Worm (Caenorhabditis elegans) whole organism, L1 larva: ENCODE measurements around the gene ttbk-8.2.

Experiments
- C04F5.9 ChIP-seq: sonication (generic microtip); optimal IDR thresholded peaks from 2 replicates; lab custom pipeline; 2016; ENCODE audit warnings: missing genetic modification characterization, missing compliant biosample characterization
- C16A3.4 ChIP-seq: fragments of 150-350 bp; optimal IDR thresholded peaks from 2 replicates; lab custom pipeline; 2014; ENCODE audit warnings: missing biosample characterization, missing genetic modification characterization
- F16B12.6 ChIP-seq: fragments of 150-350 bp; optimal IDR thresholded peaks from 2 replicates; lab custom pipeline; 2014; ENCODE audit warnings: missing biosample characterization, missing genetic modification characterization
- Y116A8C.19 ChIP-seq: sonication (generic microtip); optimal IDR thresholded peaks from 2 replicates; lab custom pipeline; 2016; ENCODE audit warnings: missing compliant biosample characterization, missing genetic modification characterization, borderline replicate concordance
- aly-2 ChIP-seq: fragments of 150-350 bp; optimal IDR thresholded peaks from 2 replicates; lab custom pipeline; 2014; ENCODE audit warnings: missing biosample characterization, missing genetic modification characterization
- ama-1 ChIP-seq: fragments of 150-350 bp; optimal IDR thresholded peaks from 2 replicates; lab custom pipeline; 2014
- blmp-1 ChIP-seq: fragments of 150-350 bp; optimal IDR thresholded peaks from 2 replicates; lab custom pipeline; 2014; ENCODE audit warnings: missing biosample characterization, missing genetic modification characterization
- ceh-8 ChIP-seq: fragments of 200-800 bp; sonication (Bioruptor generic); optimal IDR thresholded peaks from 2 replicates; lab custom pipeline; 2018; ENCODE audit warnings: mild to moderate bottlenecking, missing genetic modification characterization, moderate library complexity, missing compliant biosample characterization
- ceh-82 ChIP-seq, 3 experiments: fragments of 150-350 bp in 1 of 3; sonication (generic microtip) in 2 of 3; optimal IDR thresholded peaks; 2 replicates each; lab custom pipeline; 2014 to 2017; ENCODE audit warnings: missing biosample characterization in 3 of 3, missing genetic modification characterization in 3 of 3
- dsc-1 ChIP-seq: sonication (generic microtip); optimal IDR thresholded peaks from 2 replicates; lab custom pipeline; 2016; ENCODE audit warnings: mild to moderate bottlenecking, missing genetic modification characterization, missing compliant biosample characterization
- efl-1 ChIP-seq, 4 experiments: fragments of 150-350 bp; optimal IDR thresholded peaks in 3 of 4; peaks in 1 of 4; 1 replicate in 1 of 4; 2 replicates in 3 of 4; lab custom pipeline; 2014; ENCODE audit warnings: missing biosample characterization in 2 of 4, missing genetic modification characterization in 2 of 4, missing genetic modification reagents in 2 of 4
- elt-3 ChIP-seq, 6 experiments: fragments of 150-350 bp in 1 of 6; sonication (generic microtip); optimal IDR thresholded peaks; 2 replicates each; lab custom pipeline; 2017 to 2018; ENCODE audit warnings: missing biosample characterization in 6 of 6, missing genetic modification characterization in 6 of 6, inconsistent platforms in 1 of 6
- ets-5 ChIP-seq: fragments of 200-800 bp; sonication (Bioruptor generic); IDR thresholded peaks from 2 replicates; pipeline ENCODE4 v1.3.6; 2022; ENCODE audit warnings: missing genetic modification characterization, missing compliant biosample characterization
- fkh-4 ChIP-seq: sonication (generic microtip); optimal IDR thresholded peaks from 2 replicates; lab custom pipeline; 2016; ENCODE audit warnings: missing compliant biosample characterization, missing genetic modification characterization, borderline replicate concordance
- grh-1 ChIP-seq: fragments of 200-800 bp; sonication (Bioruptor generic); IDR thresholded peaks from 2 replicates; pipeline ENCODE4 v1.3.6; 2022; ENCODE audit warnings: missing genetic modification reagents, missing genetic modification characterization, missing compliant biosample characterization
- hlh-17 ChIP-seq: fragments of 200-800 bp; sonication (Bioruptor generic); optimal IDR thresholded peaks from 2 replicates; lab custom pipeline; 2018; ENCODE audit warnings: missing genetic modification characterization, mild to moderate bottlenecking, missing compliant biosample characterization, moderate library complexity, borderline replicate concordance
- irx-1 ChIP-seq: sonication (generic microtip); optimal IDR thresholded peaks from 2 replicates; lab custom pipeline; 2016; ENCODE audit warnings: missing genetic modification characterization, missing compliant biosample characterization
- lin-13 ChIP-seq: fragments of 150-350 bp; optimal IDR thresholded peaks from 2 replicates; lab custom pipeline; 2014; ENCODE audit warnings: missing biosample characterization, missing genetic modification reagents, missing genetic modification characterization
- lin-14 ChIP-seq: fragments of 200-800 bp; sonication (Bioruptor generic); optimal IDR thresholded peaks from 2 replicates; lab custom pipeline; 2018; ENCODE audit warnings: mild to moderate bottlenecking, missing genetic modification characterization, moderate library complexity, missing compliant biosample characterization
- lin-35 ChIP-seq, 2 experiments: fragments of 150-350 bp; optimal IDR thresholded peaks; 2 replicates each; lab custom pipeline; 2014; ENCODE audit warnings: missing biosample characterization in 2 of 2, missing genetic modification characterization in 2 of 2, missing genetic modification reagents in 2 of 2
- lir-3 ChIP-seq: sonication (generic microtip); optimal IDR thresholded peaks from 2 replicates; lab custom pipeline; 2016; ENCODE audit warnings: mild to moderate bottlenecking, missing genetic modification characterization, moderate library complexity, missing compliant biosample characterization; ENCODE audit not compliant: poor library complexity
- mab-9 ChIP-seq: fragments of 200-800 bp; sonication (Bioruptor generic); IDR thresholded peaks from 2 replicates; pipeline ENCODE4 v1.3.6; 2022; ENCODE audit warnings: missing genetic modification reagents, missing genetic modification characterization, missing compliant biosample characterization
- mef-2 ChIP-seq: fragments of 150-350 bp; optimal IDR thresholded peaks from 2 replicates; lab custom pipeline; 2014; ENCODE audit warnings: missing biosample characterization, missing genetic modification characterization
- nhr-11 ChIP-seq: fragments of 150-350 bp; optimal IDR thresholded peaks from 2 replicates; lab custom pipeline; 2014; ENCODE audit warnings: missing biosample characterization, missing genetic modification characterization
- nhr-12 ChIP-seq: sonication (generic microtip); optimal IDR thresholded peaks from 2 replicates; lab custom pipeline; 2017; ENCODE audit warnings: missing biosample characterization, missing genetic modification characterization
- nhr-20 ChIP-seq: sonication (generic microtip); optimal IDR thresholded peaks from 2 replicates; lab custom pipeline; 2016; ENCODE audit warnings: mild to moderate bottlenecking, missing genetic modification characterization, missing compliant biosample characterization
- nhr-28 ChIP-seq: fragments of 150-350 bp; optimal IDR thresholded peaks from 2 replicates; lab custom pipeline; 2014; ENCODE audit warnings: missing biosample characterization, missing genetic modification characterization
- nhr-47 ChIP-seq: sonication (generic microtip); optimal IDR thresholded peaks from 2 replicates; lab custom pipeline; 2016; ENCODE audit warnings: mild to moderate bottlenecking, missing genetic modification characterization, moderate library complexity, missing compliant biosample characterization
- nhr-71 ChIP-seq: sonication (generic microtip); optimal IDR thresholded peaks from 2 replicates; lab custom pipeline; 2016; ENCODE audit warnings: mild to moderate bottlenecking, missing genetic modification characterization, moderate library complexity, missing compliant biosample characterization
- nhr-77 ChIP-seq: fragments of 150-350 bp; optimal IDR thresholded peaks from 2 replicates; lab custom pipeline; 2014; ENCODE audit warnings: missing biosample characterization, missing genetic modification characterization
- nhr-85 ChIP-seq: sonication (generic microtip); peaks from one replicate; lab custom pipeline; 2016; ENCODE audit warnings: missing genetic modification characterization, inconsistent platforms, missing compliant biosample characterization
- pax-3 ChIP-seq: fragments of 200-800 bp; sonication (Bioruptor generic); optimal IDR thresholded peaks from 2 replicates; lab custom pipeline; 2018; ENCODE audit warnings: mild to moderate bottlenecking, missing genetic modification characterization, moderate library complexity, missing compliant biosample characterization
- pqm-1 ChIP-seq: sonication (generic microtip); optimal IDR thresholded peaks from 3 replicates; lab custom pipeline; 2017; ENCODE audit warnings: missing biosample characterization, missing genetic modification characterization
- snu-23 ChIP-seq: sonication (generic microtip); optimal IDR thresholded peaks from 2 replicates; lab custom pipeline; 2016; ENCODE audit warnings: missing genetic modification characterization, missing compliant biosample characterization
- sup-37 ChIP-seq: fragments of 200-800 bp; sonication (Bioruptor generic); optimal IDR thresholded peaks from 2 replicates; lab custom pipeline; 2018; ENCODE audit warnings: mild to moderate bottlenecking, missing genetic modification characterization, missing compliant biosample characterization
- swsn-7 ChIP-seq: sonication (generic microtip); optimal IDR thresholded peaks from 2 replicates; lab custom pipeline; 2016; ENCODE audit warnings: missing genetic modification characterization, missing compliant biosample characterization
- unc-130 ChIP-seq: fragments of 150-350 bp; optimal IDR thresholded peaks from 2 replicates; lab custom pipeline; 2017; ENCODE audit warnings: missing biosample characterization, missing genetic modification characterization, inconsistent platforms
- unc-30 ChIP-seq: sonication (generic microtip); optimal IDR thresholded peaks from 2 replicates; lab custom pipeline; 2017; ENCODE audit warnings: missing biosample characterization, missing genetic modification characterization
- vab-15 ChIP-seq: sonication (generic microtip); optimal IDR thresholded peaks from 2 replicates; lab custom pipeline; 2017; ENCODE audit warnings: missing genotype, mild to moderate bottlenecking, missing genetic modification characterization, missing compliant biosample characterization
- xbp-1 ChIP-seq: sonication (generic microtip); optimal IDR thresholded peaks from 2 replicates; lab custom pipeline; 2016; ENCODE audit warnings: missing genetic modification characterization, missing compliant biosample characterization

ttbk-8.2 gene

DNA sequence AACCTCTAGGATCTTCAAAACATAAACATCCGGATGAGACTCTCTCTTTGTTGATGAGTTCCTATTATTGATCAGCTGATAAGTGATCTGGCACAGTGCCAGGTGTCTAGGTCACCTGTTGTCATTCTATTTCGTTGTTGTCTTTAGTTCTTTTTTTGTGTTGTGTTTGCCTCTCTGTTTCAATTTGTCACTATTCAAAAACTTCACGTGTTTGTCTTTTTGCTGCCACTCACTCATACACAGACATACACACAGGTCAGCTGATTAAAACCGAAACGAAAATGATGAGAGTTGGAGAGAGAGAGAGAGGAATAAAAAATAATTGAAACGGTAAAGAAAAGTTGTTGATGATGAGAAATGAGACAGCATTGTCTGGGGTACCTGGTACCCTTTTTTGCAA lies 40.6 kb upstream of the ttbk-8.2 start (continued):
- TF ChIP-seq sup-37 (peak; percentile 40), lin-35 (GFP tag; optimal IDR thresholded peaks at IDR 0.05; lab: Kevin White, UChicago) (peak; percentile 5 to 89), swsn-7 (tag; lab: Kevin White, UChicago) (peak; percentile 39), lin-13 (GFP tag; lab: Kevin White, UChicago) (peak; percentile 82), nhr-77 (tag; lab: Kevin White, UChicago) (peak; percentile 42), nhr-12 (tag; lab: Kevin White, UChicago) (no peak), nhr-71 (peak; percentile 96), nhr-20 (peak; percentile 97), ama-1 (lab: Kevin White, UChicago) (peak; percentile 44), irx-1 (peak; percentile 89), C16A3.4 (tag; lab: Kevin White, UChicago) (peak; percentile 72), mef-2 (no peak), efl-1 (optimal IDR thresholded peaks at IDR 0.05; lab: Kevin White, UChicago) (peak; percentile 40 to 41), efl-1 (GFP tag; optimal IDR thresholded peaks at IDR 0.05 in 1 of 2; lab: Kevin White, UChicago) (peak; percentile 20 to 94), snu-23 (GFP tag; lab: Kevin White, UChicago) (peak; percentile 88), dsc-1 (tag; lab: Kevin White, UChicago) (no peak), lir-3 (tag; lab: Kevin White, UChicago) (peak; percentile 44), ets-5 (GFP tag; lab: Robert Waterston, UW) (no peak), blmp-1 (tag; lab: Kevin White, UChicago) (peak; percentile 91), aly-2 (no peak), pqm-1 (tag; lab: Kevin White, UChicago) (no peak), ceh-82 (tag; optimal IDR thresholded peaks at IDR 0.05; lab: Kevin White, UChicago) (no peak), ceh-8 (GFP tag; lab: Kevin White, UChicago) (no peak), unc-30 (tag; lab: Kevin White, UChicago) (no peak), grh-1 (GFP tag; lab: Robert Waterston, UW) (peak; percentile 60), pax-3 (tag; lab: Kevin White, UChicago) (no peak), lin-14 (peak; percentile 97), fkh-4 (tag; lab: Kevin White, UChicago) (no peak), mab-9 (GFP tag; lab: Robert Waterston, UW) (no peak), C04F5.9 (tag; lab: Kevin White, UChicago) (peak; percentile 6), hlh-17 (GFP tag; lab: Kevin White, UChicago) (no peak)
- TF ChIP-seq, all 84 proteins: peak for 41

DNA sequence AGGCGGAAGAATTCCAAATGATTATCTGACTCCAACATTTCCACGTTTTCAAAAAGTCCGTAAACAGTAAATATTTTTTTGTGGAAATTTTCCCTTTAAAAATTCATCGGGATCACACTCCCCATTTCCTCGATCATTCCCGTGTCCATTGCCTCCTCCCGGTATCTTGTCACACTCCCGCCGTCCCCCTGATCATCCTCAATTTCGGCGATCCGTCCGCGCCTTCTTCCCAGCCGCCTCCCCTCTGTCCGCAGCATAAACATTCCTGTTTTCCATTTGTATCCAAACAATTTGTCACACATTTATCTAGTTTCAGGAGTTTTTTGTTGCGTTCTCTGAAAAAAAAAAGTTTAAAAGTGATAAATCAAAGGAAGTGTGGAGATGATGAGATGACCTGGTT lies 38.8 kb upstream of the ttbk-8.2 start:
- TF ChIP-seq nhr-11 (no peak), nhr-85 (tag; lab: Kevin White, UChicago) (peak; percentile 83), dsc-1 (tag; lab: Kevin White, UChicago) (no peak), blmp-1 (tag; lab: Kevin White, UChicago) (peak; percentile 78), nhr-28 (tag; lab: Kevin White, UChicago) (no peak), elt-3 (tag; optimal IDR thresholded peaks at IDR 0.05; lab: Kevin White, UChicago) (peak in 1 of 6 experiments; percentile 3), nhr-47 (tag; lab: Kevin White, UChicago) (peak; percentile 7), unc-130 (tag; lab: Kevin White, UChicago) (no peak), xbp-1 (tag; lab: Kevin White, UChicago) (no peak), Y116A8C.19 (tag; lab: Kevin White, UChicago) (no peak), F16B12.6 (tag; lab: Kevin White, UChicago) (no peak), nhr-71 (peak; percentile 15), C16A3.4 (tag; lab: Kevin White, UChicago) (peak; percentile 4), lin-14 (peak; percentile 74), vab-15 (no peak)
